Fruit fly (Drosophila melanogaster) whole organism, embryonic: Measurements from ENCODE around the gene kdn.
A peak's percentile ranks its signal among the peaks of the same experiment; 100 is the strongest.

Source experiments
- CG10462 ChIP-seq: fragments of 200-800 bp; sonication (Bioruptor generic); optimal IDR thresholded peaks from 2 replicates; lab custom pipeline; 2016; ENCODE audit warnings: missing biosample characterization, missing genetic modification characterization
- CG10565 ChIP-seq: fragments of 200-800 bp; sonication (Bioruptor generic); optimal IDR thresholded peaks from 3 replicates; lab custom pipeline; 2016; ENCODE audit warnings: missing biosample characterization, mild to moderate bottlenecking, missing genetic modification characterization
- CG10979 ChIP-seq: fragments of 200-800 bp; sonication (Bioruptor generic); optimal IDR thresholded peaks from 2 replicates; lab custom pipeline; 2018; ENCODE audit warnings: missing biosample characterization, mild to moderate bottlenecking, missing genetic modification characterization, moderate library complexity
- CG11085 ChIP-seq: fragments of 200-800 bp; sonication (Bioruptor generic); IDR thresholded peaks from 2 replicates; pipeline ENCODE4 v1.3.6; 2022; ENCODE audit warnings: missing biosample characterization, missing genetic modification characterization
- CG11723 ChIP-seq: fragments of 200-800 bp; sonication (Bioruptor generic); optimal IDR thresholded peaks from 2 replicates; lab custom pipeline; 2017; ENCODE audit warnings: missing biosample characterization, mild to moderate bottlenecking, missing genetic modification characterization
- CG12104 ChIP-seq: fragments of 200-800 bp; sonication (Bioruptor generic); optimal IDR thresholded peaks from 3 replicates; lab custom pipeline; 2016; ENCODE audit warnings: missing biosample characterization, missing genetic modification characterization
- CG12299 ChIP-seq: fragments of 200-800 bp; sonication (Bioruptor generic); optimal IDR thresholded peaks from 2 replicates; lab custom pipeline; 2018; ENCODE audit warnings: missing biosample characterization, mild to moderate bottlenecking, missing genetic modification characterization
- CG12391 ChIP-seq: fragments of 200-800 bp; sonication (Bioruptor generic); optimal IDR thresholded peaks from 3 replicates; lab custom pipeline; 2018; ENCODE audit warnings: missing biosample characterization, mild to moderate bottlenecking, missing genetic modification characterization, moderate library complexity
- CG12744 ChIP-seq: fragments of 200-800 bp; sonication (Bioruptor generic); optimal IDR thresholded peaks from 2 replicates; lab custom pipeline; 2016; ENCODE audit warnings: missing biosample characterization, missing genetic modification characterization
- CG12942 ChIP-seq: fragments of 200-800 bp; sonication (Bioruptor generic); optimal IDR thresholded peaks from 3 replicates; lab custom pipeline; 2016; ENCODE audit warnings: missing biosample characterization, missing genetic modification characterization
- CG13424 ChIP-seq: fragments of 200-800 bp; sonication (Bioruptor generic); optimal IDR thresholded peaks from 2 replicates; lab custom pipeline; 2019; ENCODE audit warnings: missing biosample characterization, mild to moderate bottlenecking, missing genetic modification characterization, moderate library complexity
- CG13894 ChIP-seq: fragments of 200-800 bp; sonication (Bioruptor generic); optimal IDR thresholded peaks from 3 replicates; lab custom pipeline; 2018; ENCODE audit warnings: missing biosample characterization, mild to moderate bottlenecking, missing genetic modification characterization, moderate library complexity
- CG14441 ChIP-seq: fragments of 200-800 bp; sonication (Bioruptor generic); IDR thresholded peaks from 2 replicates; pipeline ENCODE4 v1.3.6; 2022; ENCODE audit warnings: missing biosample characterization, missing genetic modification characterization
- CG14860 ChIP-seq: fragments of 200-800 bp; sonication (Bioruptor generic); IDR thresholded peaks from 3 replicates; pipeline ENCODE4 v1.3.6; 2022; ENCODE audit warnings: missing biosample characterization, missing genetic modification characterization; ENCODE audit not compliant: partially characterized antibody
- CG14965 ChIP-seq: fragments of 200-800 bp; sonication (Bioruptor generic); optimal IDR thresholded peaks from 2 replicates; lab custom pipeline; 2016; ENCODE audit warnings: missing biosample characterization, missing genetic modification characterization, borderline replicate concordance
- CG17612 ChIP-seq: fragments of 200-800 bp; sonication (Bioruptor generic); IDR thresholded peaks from 2 replicates; pipeline ENCODE4 v1.3.6; 2022; ENCODE audit warnings: missing biosample characterization, missing genetic modification characterization
- CG17829 ChIP-seq: fragments of 200-800 bp; optimal IDR thresholded peaks from 2 replicates; lab custom pipeline; 2019; ENCODE audit warnings: missing biosample characterization, mild to moderate bottlenecking, missing genetic modification characterization, moderate library complexity
- CG1832 ChIP-seq: fragments of 200-800 bp; sonication (Bioruptor generic); optimal IDR thresholded peaks from 2 replicates; lab custom pipeline; 2017; ENCODE audit warnings: missing biosample characterization, mild to moderate bottlenecking, missing genetic modification characterization, inconsistent platforms
- CG18619 ChIP-seq: fragments of 200-800 bp; sonication (Bioruptor generic); optimal IDR thresholded peaks from 3 replicates; lab custom pipeline; 2017; ENCODE audit warnings: missing biosample characterization, mild to moderate bottlenecking, missing genetic modification characterization
- CG2678 ChIP-seq: fragments of 200-800 bp; sonication (Bioruptor generic); optimal IDR thresholded peaks from 3 replicates; lab custom pipeline; 2019; ENCODE audit warnings: missing biosample characterization, mild to moderate bottlenecking, missing genetic modification characterization, moderate library complexity
- CG32767 ChIP-seq: fragments of 200-800 bp; sonication (Bioruptor generic); IDR thresholded peaks from 2 replicates; pipeline ENCODE4 v1.3.6; 2022; ENCODE audit warnings: missing biosample characterization, missing genetic modification characterization
- CG3995 ChIP-seq: fragments of 200-800 bp; sonication (Bioruptor generic); optimal IDR thresholded peaks from 3 replicates; lab custom pipeline; 2016; ENCODE audit warnings: missing biosample characterization, missing genetic modification characterization
- CG6689 ChIP-seq: fragments of 200-800 bp; sonication (Bioruptor generic); IDR thresholded peaks from 2 replicates; pipeline ENCODE4 v1.3.6; 2022; ENCODE audit warnings: missing biosample characterization, missing genetic modification characterization
- CG7372 ChIP-seq: fragments of 200-800 bp; sonication (Bioruptor generic); IDR thresholded peaks from 2 replicates; pipeline ENCODE4 v1.3.6; 2022; ENCODE audit warnings: missing biosample characterization, missing genetic modification characterization
- CG8478 ChIP-seq: fragments of >200 bp; optimal IDR thresholded peaks from 2 replicates; lab custom pipeline; 2018
- CG9215 ChIP-seq: fragments of 200-800 bp; sonication (Bioruptor generic); IDR thresholded peaks from 2 replicates; pipeline ENCODE4 v1.3.6; 2022; ENCODE audit warnings: missing biosample characterization, missing genetic modification characterization
- CrebB ChIP-seq: fragments of 200-800 bp; sonication (Bioruptor generic); optimal IDR thresholded peaks from 3 replicates; lab custom pipeline; 2018; ENCODE audit warnings: missing biosample characterization, mild to moderate bottlenecking, missing genetic modification characterization
- Dfd ChIP-seq, 2 experiments: fragments of >200 bp; optimal IDR thresholded peaks; 2 replicates each; lab custom pipeline; 2017; ENCODE audit warnings: missing biosample characterization in 2 of 2, missing genetic modification characterization in 2 of 2
- Dref ChIP-seq: fragments of 200-800 bp; sonication (Bioruptor generic); IDR thresholded peaks from 2 replicates; pipeline ENCODE4 v1.3.6; 2022; ENCODE audit warnings: missing biosample characterization, missing genetic modification characterization
- GATAe ChIP-seq: fragments of 200-800 bp; sonication (Bioruptor generic); conservative IDR thresholded peaks from 2 replicates; pipeline ENCODE4 v1.3.6; 2022; ENCODE audit warnings: missing biosample characterization, missing genetic modification characterization
- HLH54F ChIP-seq: fragments of 200-800 bp; sonication (Bioruptor generic); optimal IDR thresholded peaks from 3 replicates; lab custom pipeline; 2016; ENCODE audit warnings: missing biosample characterization, missing genetic modification characterization
- MTF-1 ChIP-seq: fragments of 200-800 bp; sonication (Bioruptor generic); optimal IDR thresholded peaks from 2 replicates; lab custom pipeline; 2018; ENCODE audit warnings: missing biosample characterization, mild to moderate bottlenecking, missing genetic modification characterization, borderline replicate concordance
- Sox100B ChIP-seq: fragments of 200-800 bp; sonication (Bioruptor generic); optimal IDR thresholded peaks from 3 replicates; lab custom pipeline; 2018; ENCODE audit warnings: missing biosample characterization, mild to moderate bottlenecking, missing genetic modification characterization
- Taf1 ChIP-seq: fragments of 200-800 bp; sonication (Bioruptor generic); IDR thresholded peaks from 2 replicates; pipeline ENCODE4 v1.3.6; 2022; ENCODE audit warnings: missing biosample characterization, missing genetic modification characterization
- bbx ChIP-seq: fragments of 200-800 bp; sonication (Bioruptor generic); IDR thresholded peaks from 2 replicates; pipeline ENCODE4 v1.3.6; 2022; ENCODE audit warnings: missing biosample characterization, missing genetic modification characterization; ENCODE audit not compliant: partially characterized antibody
- cato ChIP-seq: fragments of 200-800 bp; sonication (Bioruptor generic); optimal IDR thresholded peaks from 2 replicates; lab custom pipeline; 2016; ENCODE audit warnings: missing biosample characterization, missing genetic modification characterization, borderline replicate concordance
- dysf ChIP-seq: fragments of 200-800 bp; sonication (Bioruptor generic); IDR thresholded peaks from 3 replicates; pipeline ENCODE4 v1.3.6; 2022; ENCODE audit warnings: missing biosample characterization, missing genetic modification characterization
- grau ChIP-seq: fragments of 200-800 bp; optimal IDR thresholded peaks from 3 replicates; lab custom pipeline; 2019; ENCODE audit warnings: missing biosample characterization, mild to moderate bottlenecking, missing genetic modification characterization, moderate library complexity
- gsb ChIP-seq: fragments of 200-800 bp; sonication (Bioruptor generic); IDR thresholded peaks from 2 replicates; pipeline ENCODE4 v1.3.6; 2022; ENCODE audit warnings: missing biosample characterization, missing genetic modification characterization
- jumu ChIP-seq: fragments of 200-800 bp; sonication (Bioruptor generic); optimal IDR thresholded peaks from 3 replicates; lab custom pipeline; 2016; ENCODE audit warnings: missing biosample characterization, missing genetic modification characterization
- lmd ChIP-seq: fragments of 200-800 bp; sonication (Bioruptor generic); IDR thresholded peaks from 2 replicates; pipeline ENCODE4 v1.3.6; 2022; ENCODE audit warnings: missing biosample characterization, missing genetic modification characterization
- mld ChIP-seq: fragments of 200-800 bp; sonication (Bioruptor generic); IDR thresholded peaks from 3 replicates; pipeline ENCODE4 v1.3.6; 2022; ENCODE audit warnings: missing biosample characterization, missing genetic modification characterization; ENCODE audit not compliant: partially characterized antibody
- nerfin-2 ChIP-seq: fragments of 200-800 bp; sonication (Bioruptor generic); IDR thresholded peaks from 2 replicates; pipeline ENCODE4 v1.3.6; 2022; ENCODE audit warnings: missing biosample characterization, missing genetic modification characterization; ENCODE audit not compliant: partially characterized antibody
- psq ChIP-seq: fragments of 200-800 bp; sonication (Bioruptor generic); optimal IDR thresholded peaks from 2 replicates; lab custom pipeline; 2017; ENCODE audit warnings: missing biosample characterization, missing genetic modification characterization
- pzg ChIP-seq: fragments of 200-800 bp; sonication (Bioruptor generic); optimal IDR thresholded peaks from 3 replicates; lab custom pipeline; 2018; ENCODE audit warnings: missing biosample characterization, mild to moderate bottlenecking, missing genetic modification characterization, moderate library complexity
- seq ChIP-seq: fragments of 200-800 bp; sonication (Bioruptor generic); IDR thresholded peaks from 2 replicates; pipeline ENCODE4 v1.3.6; 2022; ENCODE audit warnings: missing biosample characterization, missing genetic modification characterization
- slou ChIP-seq: fragments of 200-800 bp; sonication (Bioruptor generic); optimal IDR thresholded peaks from 3 replicates; lab custom pipeline; 2016; ENCODE audit warnings: missing biosample characterization, missing genetic modification characterization
- so ChIP-seq: fragments of 200-800 bp; sonication (Bioruptor generic); IDR thresholded peaks from 3 replicates; pipeline ENCODE4 v1.3.6; 2022; ENCODE audit warnings: missing biosample characterization, missing genetic modification characterization
- tap ChIP-seq: fragments of 200-800 bp; optimal IDR thresholded peaks from 3 replicates; lab custom pipeline; 2019; ENCODE audit warnings: missing biosample characterization, mild to moderate bottlenecking, missing genetic modification characterization, moderate library complexity
- wek ChIP-seq: fragments of 200-800 bp; sonication (Bioruptor generic); optimal IDR thresholded peaks from 3 replicates; lab custom pipeline; 2018; ENCODE audit warnings: missing biosample characterization, mild to moderate bottlenecking, missing genetic modification characterization, moderate library complexity

kdn gene

dm6 chrX:6330369-6330949 is 20.0 kb upstream of the kdn start, which contains the start of gene CG42240 (continued):
- TF ChIP-seq CG1832 (GFP tag; lab: Kevin White, UChicago): no peak
- TF ChIP-seq Dfd (GFP tag; optimal IDR thresholded peaks at IDR 0.05; lab: Kevin White, UChicago): no peak
- TF ChIP-seq CG14965: no peak
- peak; percentile 94 for TF ChIP-seq CG10979 (tag; lab: Kevin White, UChicago)
- TF ChIP-seq cato (GFP tag; lab: Kevin White, UChicago): peak; percentile 81
- TF ChIP-seq lmd (GFP tag; lab: Robert Waterston, UW): peak; percentile 84
- TF ChIP-seq jumu: peak; percentile 63
- peak; percentile 93 for TF ChIP-seq dysf
- TF ChIP-seq so (GFP tag; lab: Robert Waterston, UW): peak; percentile 76; the same call in 2 of the 3 replicates
- TF ChIP-seq Sox100B (GFP tag; lab: Kevin White, UChicago): peak; percentile 97
- no peak for TF ChIP-seq CG12744 (GFP tag; lab: Kevin White, UChicago)
- TF ChIP-seq psq (GFP tag; lab: Kevin White, UChicago): peak; percentile 66
- peak; percentile 93 for TF ChIP-seq CG18619 (GFP tag; lab: Kevin White, UChicago)
- peak; percentile 81 for TF ChIP-seq CG12299 (tag; lab: Kevin White, UChicago)
- no peak for TF ChIP-seq bbx (GFP tag; lab: Robert Waterston, UW)
- TF ChIP-seq CG32767 (GFP tag; lab: Robert Waterston, UW): peak; percentile 76
- no peak for TF ChIP-seq CG17612 (GFP tag; lab: Robert Waterston, UW)
- TF ChIP-seq CG13424: peak; percentile 95
- TF ChIP-seq nerfin-2 (GFP tag; lab: Robert Waterston, UW): no peak
- 0 out of 2 replicates have a peak, but pooled peaks have one; percentile 61 for TF ChIP-seq gsb (GFP tag; lab: Robert Waterston, UW)
- TF ChIP-seq CG12104 (GFP tag; lab: Kevin White, UChicago): peak; percentile 91
- peak; percentile 68 for TF ChIP-seq wek
- TF ChIP-seq CrebB (tag; lab: Kevin White, UChicago): peak; percentile 80
- peak; percentile 68 for TF ChIP-seq CG13894 (tag; lab: Kevin White, UChicago)
- TF ChIP-seq CG17829 (tag; lab: Kevin White, UChicago): peak; percentile 92
- TF ChIP-seq CG11085 (GFP tag; lab: Robert Waterston, UW): 0 out of 2 replicates have a peak, but pooled peaks have one; percentile 40
- TF ChIP-seq CG10462: peak; percentile 81
- TF ChIP-seq CG12942: peak; percentile 81
- peak; percentile 28 for TF ChIP-seq CG3995 (GFP tag; lab: Kevin White, UChicago)
- TF ChIP-seq MTF-1 (GFP tag; lab: Kevin White, UChicago): peak; percentile 16
- TF ChIP-seq CG10565: peak; percentile 27
- TF ChIP-seq CG9215 (GFP tag; lab: Robert Waterston, UW): peak; percentile 78
- TF ChIP-seq CG14441 (GFP tag; lab: Robert Waterston, UW): peak; percentile 72
- peak; percentile 81 for TF ChIP-seq CG7372 (GFP tag; lab: Robert Waterston, UW)
- peak; percentile 88 for TF ChIP-seq CG11723 (GFP tag; lab: Kevin White, UChicago)
- peak; percentile 19; the same call in 1 of the 2 replicates for TF ChIP-seq Taf1
- no peak for TF ChIP-seq mld (GFP tag; lab: Robert Waterston, UW)
- TF ChIP-seq pzg (GFP tag; lab: Kevin White, UChicago): no peak
- TF ChIP-seq seq (GFP tag; lab: Robert Waterston, UW): peak; percentile 84
- no peak for TF ChIP-seq CG14860 (GFP tag; lab: Robert Waterston, UW)
- peak; percentile 86 for TF ChIP-seq tap (tag; lab: Kevin White, UChicago)
- peak; percentile 92 for TF ChIP-seq grau
- peak; percentile 40; the same call in 1 of the 2 replicates for TF ChIP-seq GATAe (GFP tag; lab: Robert Waterston, UW)
- TF ChIP-seq slou (GFP tag; lab: Kevin White, UChicago): peak; percentile 61
- TF ChIP-seq CG12391: peak; percentile 93
- peak; percentile 72 for TF ChIP-seq HLH54F (GFP tag; lab: Kevin White, UChicago)
- no peak for TF ChIP-seq Dref (GFP tag; lab: Robert Waterston, UW)
- peak; percentile 96 for TF ChIP-seq CG2678
- peak; percentile 91 for TF ChIP-seq CG6689 (GFP tag; lab: Robert Waterston, UW)
- no peak for TF ChIP-seq CG8478 (lab: Kevin White, UChicago)
